Worm (Caenorhabditis elegans): ENCODE results near the gene mec-4.

DNA sequence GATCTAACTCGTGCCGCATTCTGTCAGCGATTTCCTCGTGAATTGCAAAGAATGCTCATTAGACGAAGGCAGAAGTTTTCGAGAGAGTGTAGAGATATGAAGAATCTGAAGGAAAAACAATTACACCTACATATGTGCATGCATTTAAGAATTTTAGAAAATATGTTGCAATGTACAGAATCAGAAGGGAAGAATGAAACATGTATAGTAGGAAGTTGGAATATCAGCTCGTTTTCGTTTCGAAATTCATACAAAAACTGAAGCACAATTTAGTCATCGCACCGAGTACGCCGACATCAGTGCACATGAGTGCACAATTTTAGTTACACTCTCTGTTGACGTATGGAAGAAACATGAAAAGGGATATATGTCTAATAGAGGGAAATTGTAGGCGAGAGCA is 52.4 kb downstream of the mec-4 start, which contains the start of gene C10E2.5:
- TF ChIP-seq lin-11 (tag; optimal IDR thresholded peaks at IDR 0.05) (no peak), pqm-1 (tag; optimal IDR thresholded peaks at IDR 0.05) (no peak)
